Worm (Caenorhabditis elegans): ENCODE results near the gene Y67D2.2.

DNA sequence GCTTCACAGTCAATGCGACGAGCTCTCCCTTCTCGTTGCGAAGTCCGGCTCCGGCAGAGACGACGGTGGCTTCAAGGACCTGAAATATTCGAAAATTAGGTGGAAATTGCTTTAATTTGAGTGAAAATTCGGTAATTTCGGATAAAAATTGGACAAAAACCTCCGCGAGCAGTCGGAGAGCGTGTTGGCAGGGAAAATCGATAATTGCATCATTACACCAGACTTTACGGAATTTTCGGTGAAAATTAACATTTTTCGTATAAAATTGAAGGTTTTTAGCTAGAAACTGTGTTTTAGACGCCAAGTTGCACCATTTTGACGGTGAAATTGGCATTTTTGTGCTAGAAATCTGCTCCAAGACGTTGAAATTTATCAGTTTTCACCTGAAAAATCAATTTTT, 59.7 kb downstream of the Y67D2.2 start:
- no peak for TF ChIP-seq pha-4 (tag; optimal IDR thresholded peaks at IDR 0.05)
- TF ChIP-seq ces-1 (GFP tag; optimal IDR thresholded peaks at IDR 0.05), result no peak
- no peak for TF ChIP-seq elt-1 (tag; optimal IDR thresholded peaks at IDR 0.05; ENCODE audit: borderline replicate concordance, insufficient read depth)
- TF ChIP-seq elt-3 (tag; optimal IDR thresholded peaks at IDR 0.05), result no peak
- TF ChIP-seq nhr-12 (tag; optimal IDR thresholded peaks at IDR 0.05), result no peak
